Worm (Caenorhabditis elegans): ENCODE data around the gene F15D4.6.

DNA sequence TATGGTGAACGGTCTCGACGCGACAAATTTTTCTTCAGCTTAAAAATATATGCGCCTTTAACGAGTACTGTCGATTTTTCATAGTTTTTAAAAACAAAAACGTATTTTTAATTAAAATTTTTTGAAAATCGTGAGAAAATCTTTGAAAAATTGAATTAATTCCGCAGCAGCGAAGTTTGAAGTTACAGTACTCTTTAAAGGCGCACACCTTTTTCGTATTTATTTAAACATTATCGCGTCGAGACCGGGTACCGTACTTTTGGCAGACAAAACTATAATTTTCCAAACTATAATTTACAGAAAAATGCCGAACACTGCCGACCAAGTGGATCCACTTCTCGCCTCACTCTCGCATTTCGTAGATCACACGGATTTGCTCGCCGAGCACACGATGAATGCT lies 33.2 kb upstream of the F15D4.6 start, which contains the start of gene F15D4.2:
- no peak for TF ChIP-seq nhr-237 (tag; optimal IDR thresholded peaks at IDR 0.05)
- TF ChIP-seq nhr-76 (tag; optimal IDR thresholded peaks at IDR 0.05): no peak
- TF ChIP-seq mab-5 (tag; optimal IDR thresholded peaks at IDR 0.05): no peak
- no peak for TF ChIP-seq unc-120 (tag; optimal IDR thresholded peaks at IDR 0.05; ENCODE audit: poor library complexity, severe bottlenecking)
- no peak for TF ChIP-seq snpc-4 (tag; optimal IDR thresholded peaks at IDR 0.05)
- no peak for TF ChIP-seq ztf-11 (tag; optimal IDR thresholded peaks at IDR 0.05)
- no peak for TF ChIP-seq unc-39 (tag; optimal IDR thresholded peaks at IDR 0.05)
- TF ChIP-seq lin-13 (tag; optimal IDR thresholded peaks at IDR 0.05): no peak
- TF ChIP-seq sptf-1 (tag; optimal IDR thresholded peaks at IDR 0.05): no peak
- no peak for TF ChIP-seq pha-4 (tag; optimal IDR thresholded peaks at IDR 0.05)
- TF ChIP-seq blmp-1 (tag; optimal IDR thresholded peaks at IDR 0.05): no peak
